Worm (Caenorhabditis elegans) whole organism, L1 larva: Measurements from ENCODE around the gene Y39G8B.1.

ENCODE experiments used
- aly-2 ChIP-seq: fragments of 150-350 bp; optimal IDR thresholded peaks from 2 replicates; lab custom pipeline; 2014; ENCODE audit warnings: missing biosample characterization, missing genetic modification characterization
- egl-13 ChIP-seq: sonication (generic microtip); optimal IDR thresholded peaks from 2 replicates; lab custom pipeline; 2016; ENCODE audit warnings: missing genotype, missing genetic modification reagents, missing genetic modification characterization, missing compliant biosample characterization
- lin-39 ChIP-seq: fragments of 150-350 bp; optimal IDR thresholded peaks from 2 replicates; lab custom pipeline; 2014; ENCODE audit warnings: missing biosample characterization, missing genetic modification reagents, missing genetic modification characterization
- mdl-1 ChIP-seq, 2 experiments: fragments of 150-350 bp; optimal IDR thresholded peaks; 2 replicates each; lab custom pipeline; 2014 to 2017; ENCODE audit warnings: missing biosample characterization in 2 of 2, missing genetic modification characterization in 2 of 2, inconsistent platforms in 1 of 2
- nhr-76 ChIP-seq: sonication (generic microtip); optimal IDR thresholded peaks from 2 replicates; lab custom pipeline; 2017; ENCODE audit warnings: missing biosample characterization, missing genetic modification characterization
- snpc-4 ChIP-seq: fragments of 150-350 bp; optimal IDR thresholded peaks from 2 replicates; lab custom pipeline; 2014; ENCODE audit warnings: missing biosample characterization, missing genetic modification characterization
- vab-15 ChIP-seq: sonication (generic microtip); optimal IDR thresholded peaks from 2 replicates; lab custom pipeline; 2017; ENCODE audit warnings: missing genotype, mild to moderate bottlenecking, missing genetic modification characterization, missing compliant biosample characterization

ce11 chrII:13973514-13973913, at the start of gene Y39G8B.1:
- TF ChIP-seq mdl-1 (tag; optimal IDR thresholded peaks at IDR 0.05; lab: Kevin White, UChicago) (no peak), nhr-76 (tag; lab: Kevin White, UChicago) (no peak), lin-39 (tag; lab: Kevin White, UChicago) (no peak), egl-13 (tag; lab: Kevin White, UChicago) (no peak), aly-2 (tag; lab: Kevin White, UChicago) (no peak), snpc-4 (no peak), vab-15 (no peak)
